Worm (Caenorhabditis elegans) whole organism, L1 larva: ENCODE data around the gene tram-1.

Experiments
- C04F5.9 ChIP-seq: sonication (generic microtip); optimal IDR thresholded peaks from 2 replicates; lab custom pipeline; 2016; ENCODE audit warnings: missing genetic modification characterization, missing compliant biosample characterization
- ama-1 ChIP-seq: fragments of 150-350 bp; optimal IDR thresholded peaks from 2 replicates; lab custom pipeline; 2014
- elt-3 ChIP-seq, 6 experiments: fragments of 150-350 bp in 1 of 6; sonication (generic microtip); optimal IDR thresholded peaks; 2 replicates each; lab custom pipeline; 2017 to 2018; ENCODE audit warnings: missing biosample characterization in 6 of 6, missing genetic modification characterization in 6 of 6, inconsistent platforms in 1 of 6
- nhr-237 ChIP-seq: fragments of 150-350 bp; optimal IDR thresholded peaks from 2 replicates; lab custom pipeline; 2014; ENCODE audit warnings: missing biosample characterization, missing genetic modification characterization
- sox-4 ChIP-seq: sonication (generic microtip); optimal IDR thresholded peaks from 2 replicates; lab custom pipeline; 2016; ENCODE audit warnings: missing genetic modification characterization, missing compliant biosample characterization
- unc-86 ChIP-seq: sonication (generic microtip); optimal IDR thresholded peaks from 2 replicates; lab custom pipeline; 2016; ENCODE audit warnings: missing genetic modification characterization, missing compliant biosample characterization

ce11 chrIV:10251764-10252163, 30.7 kb upstream of the tram-1 start:
- TF ChIP-seq sox-4 (no peak), ama-1 (no peak), nhr-237 (tag; lab: Kevin White, UChicago) (no peak), unc-86 (tag; lab: Kevin White, UChicago) (no peak), elt-3 (tag; optimal IDR thresholded peaks at IDR 0.05; lab: Kevin White, UChicago) (no peak), C04F5.9 (tag; lab: Kevin White, UChicago) (no peak)
